Fruit fly (Drosophila melanogaster): Measurements from ENCODE around the gene ProtB.
"Not testable (repeated sequence)": the region's sequence is repeated elsewhere in the genome, so short reads cannot be mapped to it uniquely, and the experiment has no call there.

DNA sequence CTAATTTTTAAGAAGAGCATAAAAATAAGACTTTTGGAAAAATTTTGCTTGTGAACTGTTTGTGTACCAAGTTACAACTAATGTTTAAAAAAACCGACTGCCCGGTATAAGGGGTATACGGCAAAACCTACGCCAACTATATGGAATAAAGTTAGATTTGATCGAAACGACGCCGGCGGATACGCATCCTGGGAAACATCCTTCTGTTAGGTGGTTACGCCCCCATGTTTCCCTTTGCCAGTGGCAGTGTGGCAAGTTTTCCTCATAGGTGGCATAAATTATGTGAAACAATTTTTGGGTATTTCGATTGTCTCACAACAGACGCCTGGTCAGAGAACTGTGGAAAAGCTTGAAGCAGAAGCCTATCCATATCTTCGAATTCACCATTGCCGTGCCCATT is 2.0 kb downstream of the ProtB start, which contains the start of gene ProtA:
- TF ChIP-seq EcR (GFP tag; optimal IDR thresholded peaks at IDR 0.05); CG13204 (GFP tag; optimal IDR thresholded peaks at IDR 0.05); CG8159 (tag; optimal IDR thresholded peaks at IDR 0.05); Pif1A (GFP tag; optimal IDR thresholded peaks at IDR 0.05); CG4496 (GFP tag; IDR thresholded peaks at IDR 0.05); CG17806 (tag; optimal IDR thresholded peaks at IDR 0.05): not testable (repeated sequence)

Data from whole organism, pupa.